Worm (Caenorhabditis elegans) whole organism, L4 larva: Measurements from ENCODE around the gene cpr-8.

ENCODE experiments used
- F44E2.7 ChIP-seq: fragments of 200-800 bp; sonication (Bioruptor generic); IDR thresholded peaks from 2 replicates; pipeline ENCODE4 v2.1.2; 2022; ENCODE audit warnings: missing genetic modification characterization, missing compliant biosample characterization
- R02D3.7 ChIP-seq: fragments of 150-350 bp; sonication (generic microtip); optimal IDR thresholded peaks from 3 replicates; lab custom pipeline; 2014; ENCODE audit warnings: missing biosample characterization, missing genetic modification characterization
- Y105C5A.15 ChIP-seq: fragments of 200-800 bp; sonication (Bioruptor generic); IDR thresholded peaks from 2 replicates; pipeline ENCODE4 v1.3.6; 2022; ENCODE audit warnings: missing genetic modification characterization, missing compliant biosample characterization
- Y5F2A.4 ChIP-seq: fragments of 200-800 bp; sonication (Bioruptor generic); optimal IDR thresholded peaks from 2 replicates; lab custom pipeline; 2018; ENCODE audit warnings: mild to moderate bottlenecking, missing genetic modification characterization, missing compliant biosample characterization
- Y75B8A.6 ChIP-seq: fragments of 200-800 bp; sonication (Bioruptor generic); IDR thresholded peaks from 2 replicates; pipeline ENCODE4 v1.3.6; 2022; ENCODE audit warnings: missing genetic modification reagents, missing genetic modification characterization, missing compliant biosample characterization
- ZK337.2 ChIP-seq: fragments of 200-800 bp; sonication (Bioruptor generic); IDR thresholded peaks from 2 replicates; pipeline ENCODE4 v1.3.6; 2022; ENCODE audit warnings: missing genetic modification reagents, missing genetic modification characterization, missing compliant biosample characterization
- aha-1 ChIP-seq: fragments of 150-350 bp; peaks from one replicate; lab custom pipeline; 2014; ENCODE audit warnings: missing biosample characterization, missing genetic modification characterization
- aly-2 ChIP-seq: sonication (generic microtip); optimal IDR thresholded peaks from 2 replicates; lab custom pipeline; 2018; ENCODE audit warnings: missing biosample characterization, missing genetic modification characterization
- ama-1 ChIP-seq: fragments of 150-350 bp; optimal IDR thresholded peaks from 2 replicates; lab custom pipeline; 2014; ENCODE audit warnings: inconsistent platforms, mixed read lengths
- arid-1 ChIP-seq: fragments of 200-800 bp; sonication (Bioruptor generic); conservative IDR thresholded peaks from 2 replicates; pipeline ENCODE4 v1.3.6; 2022; ENCODE audit warnings: missing genetic modification reagents, missing genetic modification characterization, missing compliant biosample characterization
- ceh-28 ChIP-seq: fragments of 150-350 bp; optimal IDR thresholded peaks from 2 replicates; lab custom pipeline; 2014; ENCODE audit warnings: missing biosample characterization, missing genetic modification reagents, missing genetic modification characterization
- ceh-62 ChIP-seq: sonication (generic microtip); optimal IDR thresholded peaks from 2 replicates; lab custom pipeline; 2017; ENCODE audit warnings: missing biosample characterization, missing genetic modification characterization
- ceh-82 ChIP-seq: sonication (generic microtip); optimal IDR thresholded peaks from 2 replicates; lab custom pipeline; 2017; ENCODE audit warnings: missing biosample characterization, missing genetic modification characterization
- ces-1 ChIP-seq: fragments of 150-350 bp; sonication (generic microtip); optimal IDR thresholded peaks from 4 replicates; lab custom pipeline; 2014; ENCODE audit warnings: missing biosample characterization, missing genetic modification reagents, missing genetic modification characterization
- ctbp-1 ChIP-seq: fragments of 200-800 bp; sonication (Bioruptor generic); IDR thresholded peaks from 2 replicates; pipeline ENCODE4 v1.3.6; 2022; ENCODE audit warnings: missing genetic modification reagents, missing genetic modification characterization, missing compliant biosample characterization
- duxl-1 ChIP-seq: sonication (generic microtip); optimal IDR thresholded peaks from 2 replicates; lab custom pipeline; 2016; ENCODE audit warnings: mild to moderate bottlenecking, missing genetic modification characterization, moderate library complexity, missing compliant biosample characterization; ENCODE audit not compliant: poor library complexity
- egl-43 ChIP-seq: fragments of 200-800 bp; sonication (Bioruptor generic); IDR thresholded peaks from 2 replicates; pipeline ENCODE4 v1.3.6; 2022; ENCODE audit warnings: missing genetic modification reagents, missing genetic modification characterization, missing compliant biosample characterization
- gei-8 ChIP-seq: fragments of 200-800 bp; sonication (Bioruptor generic); optimal IDR thresholded peaks from 2 replicates; lab custom pipeline; 2018; ENCODE audit warnings: mild to moderate bottlenecking, missing genetic modification characterization, missing compliant biosample characterization
- hif-1 ChIP-seq, 2 experiments: sonication (generic microtip); optimal IDR thresholded peaks; 2 replicates each; lab custom pipeline; 2016 to 2017; ENCODE audit warnings: missing compliant biosample characterization in 2 of 2, missing genetic modification characterization in 2 of 2, missing genetic modification reagents in 2 of 2, missing genotype in 2 of 2, mild to moderate bottlenecking in 1 of 2
- hlh-11 ChIP-seq: fragments of 200-800 bp; sonication (Bioruptor generic); optimal IDR thresholded peaks from 2 replicates; lab custom pipeline; 2018; ENCODE audit warnings: mild to moderate bottlenecking, missing genetic modification characterization, missing compliant biosample characterization
- hmg-1.1 ChIP-seq: fragments of 200-800 bp; sonication (Bioruptor generic); IDR thresholded peaks from 2 replicates; pipeline ENCODE4 v1.3.6; 2022; ENCODE audit warnings: missing genetic modification reagents, missing genetic modification characterization, missing compliant biosample characterization
- lim-7 ChIP-seq: fragments of 200-800 bp; sonication (Bioruptor generic); IDR thresholded peaks from 2 replicates; pipeline ENCODE4 v1.3.6; 2022; ENCODE audit warnings: missing genetic modification characterization, missing compliant biosample characterization
- lin-1 ChIP-seq: fragments of 200-800 bp; sonication (Bioruptor generic); IDR thresholded peaks from 2 replicates; pipeline ENCODE4 v1.3.6; 2022; ENCODE audit warnings: missing genetic modification reagents, missing genetic modification characterization, missing compliant biosample characterization
- lin-29 ChIP-seq: fragments of 200-800 bp; sonication (Bioruptor generic); IDR thresholded peaks from 2 replicates; pipeline ENCODE4 v1.3.6; 2022; ENCODE audit warnings: missing genetic modification reagents, missing genetic modification characterization, missing compliant biosample characterization
- lin-38 ChIP-seq: fragments of 200-800 bp; sonication (Bioruptor generic); IDR thresholded peaks from 2 replicates; pipeline ENCODE4 v1.3.6; 2022; ENCODE audit warnings: missing genetic modification reagents, missing genetic modification characterization, missing compliant biosample characterization
- lin-39 ChIP-seq: fragments of 150-350 bp; optimal IDR thresholded peaks from 2 replicates; lab custom pipeline; 2014; ENCODE audit warnings: missing biosample characterization, missing genetic modification reagents, missing genetic modification characterization
- lsy-2 ChIP-seq, 2 experiments: fragments of 150-350 bp in 1 of 2; sonication (generic microtip) in 1 of 2; optimal IDR thresholded peaks; 2 replicates each; lab custom pipeline; 2014 to 2017; ENCODE audit warnings: missing biosample characterization in 2 of 2, missing genetic modification characterization in 2 of 2
- madf-5 ChIP-seq, 2 experiments: fragments of 200-800 bp; sonication (Bioruptor generic); IDR thresholded peaks; 2 replicates each; pipeline ENCODE4 v1.3.6; 2022; ENCODE audit warnings: missing compliant biosample characterization in 2 of 2, missing genetic modification characterization in 2 of 2
- mdt-29 ChIP-seq: fragments of 200-800 bp; sonication (Bioruptor generic); IDR thresholded peaks from 2 replicates; pipeline ENCODE4 v1.3.6; 2022; ENCODE audit warnings: missing genetic modification reagents, missing genetic modification characterization, missing compliant biosample characterization
- mep-1 ChIP-seq: fragments of 150-350 bp; sonication (generic microtip); optimal IDR thresholded peaks from 3 replicates; lab custom pipeline; 2014; ENCODE audit warnings: missing biosample characterization, missing genetic modification characterization
- mes-2 ChIP-seq: sonication (generic microtip); optimal IDR thresholded peaks from 2 replicates; lab custom pipeline; 2016; ENCODE audit warnings: missing genotype, mild to moderate bottlenecking, missing genetic modification characterization, missing compliant biosample characterization; ENCODE audit not compliant: poor library complexity, severe bottlenecking
- mxl-3 ChIP-seq: fragments of 200-800 bp; sonication (Bioruptor generic); optimal IDR thresholded peaks from 2 replicates; lab custom pipeline; 2018; ENCODE audit warnings: mild to moderate bottlenecking, missing genetic modification characterization, missing compliant biosample characterization
- nhr-10 ChIP-seq: fragments of 150-350 bp; optimal IDR thresholded peaks from 2 replicates; lab custom pipeline; 2014; ENCODE audit warnings: missing biosample characterization, missing genetic modification characterization
- nhr-102 ChIP-seq: sonication (generic microtip); optimal IDR thresholded peaks from 2 replicates; lab custom pipeline; 2016; ENCODE audit warnings: mild to moderate bottlenecking, missing genetic modification characterization, moderate library complexity, missing compliant biosample characterization
- nhr-11 ChIP-seq: fragments of 150-350 bp; optimal IDR thresholded peaks from 2 replicates; lab custom pipeline; 2014; ENCODE audit warnings: missing biosample characterization, missing genetic modification characterization
- nhr-111 ChIP-seq: fragments of 200-800 bp; sonication (Bioruptor generic); optimal IDR thresholded peaks from 2 replicates; lab custom pipeline; 2018; ENCODE audit warnings: mild to moderate bottlenecking, missing genetic modification characterization, missing compliant biosample characterization
- nhr-42 ChIP-seq: fragments of 200-800 bp; sonication (Bioruptor generic); IDR thresholded peaks from 2 replicates; pipeline ENCODE4 v1.3.6; 2022; ENCODE audit warnings: missing genetic modification characterization, missing compliant biosample characterization
- pha-4 ChIP-seq, 2 experiments: fragments of 150-350 bp in 1 of 2; fragments of 200-800 bp in 1 of 2; sonication (Bioruptor generic) in 1 of 2; IDR thresholded peaks in 1 of 2; optimal IDR thresholded peaks in 1 of 2; 2 replicates each; pipeline versions ENCODE4 v1.3.6 to Lab custom; 2014 to 2022; ENCODE audit warnings: missing genetic modification characterization in 2 of 2, missing genetic modification reagents in 2 of 2, missing biosample characterization in 1 of 2, missing compliant biosample characterization in 1 of 2
- rbr-2 ChIP-seq: sonication (generic microtip); optimal IDR thresholded peaks from 2 replicates; lab custom pipeline; 2016; ENCODE audit warnings: missing genotype, missing genetic modification characterization, missing compliant biosample characterization
- saeg-2 ChIP-seq: fragments of 200-800 bp; sonication (Bioruptor generic); IDR thresholded peaks from 2 replicates; pipeline ENCODE4 v1.3.6; 2022; ENCODE audit warnings: missing genetic modification reagents, missing genetic modification characterization, missing compliant biosample characterization
- skn-1 ChIP-seq: fragments of 150-350 bp; optimal IDR thresholded peaks from 2 replicates; lab custom pipeline; 2014; ENCODE audit warnings: missing biosample characterization, missing genetic modification characterization
- tag-97 ChIP-seq: fragments of 200-800 bp; sonication (Bioruptor generic); IDR thresholded peaks from 2 replicates; pipeline ENCODE4 v1.3.6; 2022; ENCODE audit warnings: missing genetic modification characterization, missing compliant biosample characterization
- tra-1 ChIP-seq: fragments of 200-800 bp; sonication (Bioruptor generic); IDR thresholded peaks from 2 replicates; pipeline ENCODE4 v1.3.6; 2022; ENCODE audit warnings: missing genetic modification reagents, missing genetic modification characterization, missing compliant biosample characterization
- unc-130 ChIP-seq: sonication (generic microtip); optimal IDR thresholded peaks from 2 replicates; lab custom pipeline; 2016; ENCODE audit warnings: missing genetic modification reagents, missing genetic modification characterization, missing compliant biosample characterization
- vab-7 ChIP-seq: fragments of 200-800 bp; sonication (Bioruptor generic); IDR thresholded peaks from 2 replicates; pipeline ENCODE4 v1.3.6; 2022; ENCODE audit warnings: missing genetic modification reagents, missing genetic modification characterization, missing compliant biosample characterization
- zfp-3 ChIP-seq: fragments of 200-800 bp; sonication (Bioruptor generic); conservative IDR thresholded peaks from 2 replicates; pipeline ENCODE4 v1.3.6; 2022; ENCODE audit warnings: missing genetic modification reagents, missing genetic modification characterization, missing compliant biosample characterization
- zip-2 ChIP-seq: fragments of 150-350 bp; optimal IDR thresholded peaks from 2 replicates; lab custom pipeline; 2014; ENCODE audit warnings: missing biosample characterization, missing genetic modification characterization
- ztf-7 ChIP-seq: fragments of 150-350 bp; optimal IDR thresholded peaks from 2 replicates; lab custom pipeline; 2014; ENCODE audit warnings: missing biosample characterization, missing genetic modification characterization

Gene cpr-8

ce11 chrV:1157443-1157842 is 23.0 kb downstream of the cpr-8 start (continued):
- TF ChIP-seq pha-4 (GFP tag; IDR thresholded peaks at IDR 0.05; lab: Robert Waterston, UW) (0 out of 2 replicates have a peak, but pooled peaks have one; percentile 11), pha-4 (tag; optimal IDR thresholded peaks at IDR 0.05; lab: Kevin White, UChicago) (no peak), F44E2.7 (GFP tag; lab: Robert Waterston, UW) (no peak), ZK337.2 (GFP tag; lab: Robert Waterston, UW) (no peak), mdt-29 (no peak)

ce11 chrV:1158247-1158646 is 23.8 kb downstream of the cpr-8 start:
- TF ChIP-seq unc-130 (GFP tag; lab: Kevin White, UChicago) (no peak), ces-1 (GFP tag; lab: Kevin White, UChicago) (no peak), lin-1 (GFP tag; lab: Robert Waterston, UW) (no peak), mes-2 (tag; lab: Kevin White, UChicago) (peak; percentile 63), skn-1 (tag; lab: Kevin White, UChicago) (no peak), ceh-62 (tag; lab: Kevin White, UChicago) (no peak), gei-8 (peak; percentile 66), lin-29 (0 out of 2 replicates have a peak, but pooled peaks have one; percentile 34), rbr-2 (tag; lab: Kevin White, UChicago) (peak; percentile 34), mep-1 (peak; percentile 32), hlh-11 (no peak), Y75B8A.6 (no peak), mxl-3 (GFP tag; lab: Kevin White, UChicago) (no peak), tra-1 (GFP tag; lab: Robert Waterston, UW) (peak; percentile 58; the same call in 1 of the 2 replicates), duxl-1 (tag; lab: Kevin White, UChicago) (no peak), aha-1 (tag; lab: Kevin White, UChicago) (peak; percentile 95), zip-2 (tag; lab: Kevin White, UChicago) (no peak), saeg-2 (no peak; the same call in 1 of the 2 replicates), arid-1 (GFP tag; lab: Robert Waterston, UW) (peak; percentile 64; the same call in 1 of the 2 replicates), ama-1 (lab: Kevin White, UChicago) (peak; percentile 94), nhr-11 (tag; lab: Kevin White, UChicago) (no peak), lin-39 (tag; lab: Kevin White, UChicago) (no peak), nhr-42 (peak; percentile 66; the same call in 1 of the 2 replicates), lsy-2 (tag; optimal IDR thresholded peaks at IDR 0.05; lab: Kevin White, UChicago) (peak in 1 of 2 experiments; percentile 47), madf-5 (GFP tag; IDR thresholded peaks at IDR 0.05; lab: Robert Waterston, UW) (peak in 1 of 2 experiments; percentile 66; a peak in 1 of 4 replicates), vab-7 (GFP tag; lab: Robert Waterston, UW) (peak; percentile 50; the same call in 1 of the 2 replicates), tag-97 (GFP tag; lab: Robert Waterston, UW) (0 out of 2 replicates have a peak, but pooled peaks have one; percentile 16), hmg-1.1 (GFP tag; lab: Robert Waterston, UW) (0 out of 2 replicates have a peak, but pooled peaks have one; percentile 26), F44E2.7 (GFP tag; lab: Robert Waterston, UW) (0 out of 2 replicates have a peak, but pooled peaks have one; percentile 39), ctbp-1 (GFP tag; lab: Robert Waterston, UW) (peak; percentile 73), lin-38 (GFP tag; lab: Robert Waterston, UW) (peak; percentile 30; the same call in 1 of the 2 replicates), nhr-10 (tag; lab: Kevin White, UChicago) (no peak), R02D3.7 (tag; lab: Kevin White, UChicago) (no peak), ZK337.2 (GFP tag; lab: Robert Waterston, UW) (no peak), egl-43 (peak; percentile 70), ztf-7 (tag; lab: Kevin White, UChicago) (no peak), lim-7 (GFP tag; lab: Robert Waterston, UW) (peak; percentile 47; the same call in 1 of the 2 replicates), nhr-111 (GFP tag; lab: Kevin White, UChicago) (peak; percentile 43), aly-2 (no peak), ceh-28 (tag; lab: Kevin White, UChicago) (peak; percentile 15), nhr-102 (tag; lab: Kevin White, UChicago) (peak; percentile 79), zfp-3 (no peak), Y105C5A.15 (GFP tag; lab: Robert Waterston, UW) (0 out of 2 replicates have a peak, but pooled peaks have one; percentile 65), Y5F2A.4 (GFP tag; lab: Kevin White, UChicago) (peak; percentile 19), ceh-82 (no peak), hif-1 (tag; optimal IDR thresholded peaks at IDR 0.05; lab: Kevin White, UChicago) (peak in 1 of 2 experiments; percentile 15)
